Fruit fly (Drosophila melanogaster) whole organism, embryonic: Measurements from ENCODE around the gene asun.

Experiments
- Ada2b ChIP-seq: fragments of 200-800 bp; sonication (Bioruptor generic); IDR thresholded peaks from 2 replicates; pipeline ENCODE4 v1.3.6; 2022; ENCODE audit warnings: missing biosample characterization, missing genetic modification characterization
- Bteb2 ChIP-seq: fragments of 200-800 bp; sonication (Bioruptor generic); optimal IDR thresholded peaks from 2 replicates; lab custom pipeline; 2016; ENCODE audit warnings: missing biosample characterization, missing genetic modification characterization
- CG10565 ChIP-seq: fragments of 200-800 bp; sonication (Bioruptor generic); optimal IDR thresholded peaks from 3 replicates; lab custom pipeline; 2016; ENCODE audit warnings: missing biosample characterization, mild to moderate bottlenecking, missing genetic modification characterization
- CG10979 ChIP-seq: fragments of 200-800 bp; sonication (Bioruptor generic); optimal IDR thresholded peaks from 2 replicates; lab custom pipeline; 2018; ENCODE audit warnings: missing biosample characterization, mild to moderate bottlenecking, missing genetic modification characterization, moderate library complexity
- CG11093 ChIP-seq: fragments of 200-800 bp; sonication (Bioruptor generic); IDR thresholded peaks from 3 replicates; pipeline ENCODE4 v1.3.6; 2022; ENCODE audit warnings: missing biosample characterization, missing genetic modification characterization
- CG11398 ChIP-seq: fragments of 200-800 bp; sonication (Bioruptor generic); optimal IDR thresholded peaks from 2 replicates; lab custom pipeline; 2016; ENCODE audit warnings: missing biosample characterization, missing genetic modification characterization
- CG11560 ChIP-seq: fragments of 200-800 bp; sonication (Bioruptor generic); IDR thresholded peaks from 3 replicates; pipeline ENCODE4 v1.3.6; 2022; ENCODE audit warnings: missing biosample characterization, missing genetic modification characterization
- CG11695 ChIP-seq: fragments of 200-800 bp; sonication (Bioruptor generic); IDR thresholded peaks from 3 replicates; pipeline ENCODE4 v1.3.6; 2022; ENCODE audit warnings: missing biosample characterization, missing genetic modification characterization
- CG12391 ChIP-seq: fragments of 200-800 bp; sonication (Bioruptor generic); optimal IDR thresholded peaks from 3 replicates; lab custom pipeline; 2018; ENCODE audit warnings: missing biosample characterization, mild to moderate bottlenecking, missing genetic modification characterization, moderate library complexity
- CG13775 ChIP-seq: fragments of 200-800 bp; sonication (Bioruptor generic); optimal IDR thresholded peaks from 3 replicates; lab custom pipeline; 2017; ENCODE audit warnings: missing biosample characterization, mild to moderate bottlenecking, missing genetic modification characterization
- CG14441 ChIP-seq: fragments of 200-800 bp; sonication (Bioruptor generic); IDR thresholded peaks from 2 replicates; pipeline ENCODE4 v1.3.6; 2022; ENCODE audit warnings: missing biosample characterization, missing genetic modification characterization
- CG14860 ChIP-seq: fragments of 200-800 bp; sonication (Bioruptor generic); IDR thresholded peaks from 3 replicates; pipeline ENCODE4 v1.3.6; 2022; ENCODE audit warnings: missing biosample characterization, missing genetic modification characterization; ENCODE audit not compliant: partially characterized antibody
- CG15073 ChIP-seq: fragments of 200-800 bp; sonication (Bioruptor generic); optimal IDR thresholded peaks from 2 replicates; lab custom pipeline; 2016; ENCODE audit warnings: missing biosample characterization, missing genetic modification characterization
- CG1529 ChIP-seq: fragments of 200-800 bp; sonication (Bioruptor generic); optimal IDR thresholded peaks from 3 replicates; lab custom pipeline; 2018; ENCODE audit warnings: missing biosample characterization, missing genetic modification characterization
- CG17361 ChIP-seq: fragments of 200-800 bp; sonication (Bioruptor generic); IDR thresholded peaks from 3 replicates; pipeline ENCODE4 v1.3.6; 2022; ENCODE audit warnings: missing biosample characterization, missing genetic modification characterization
- CG18476 ChIP-seq: fragments of 200-800 bp; sonication (Bioruptor generic); optimal IDR thresholded peaks from 2 replicates; lab custom pipeline; 2016; ENCODE audit warnings: missing biosample characterization, mild to moderate bottlenecking, missing genetic modification characterization
- CG33213 ChIP-seq: fragments of 200-800 bp; sonication (Bioruptor generic); optimal IDR thresholded peaks from 3 replicates; lab custom pipeline; 2016; ENCODE audit warnings: missing biosample characterization, missing genetic modification characterization
- CG5180 ChIP-seq: fragments of 200-800 bp; sonication (Bioruptor generic); optimal IDR thresholded peaks from 3 replicates; lab custom pipeline; 2017; ENCODE audit warnings: missing biosample characterization, missing genetic modification characterization, mild to moderate bottlenecking, moderate library complexity, missing genetic modification reagents
- CG6654 ChIP-seq: fragments of 200-800 bp; sonication (Bioruptor generic); optimal IDR thresholded peaks from 2 replicates; lab custom pipeline; 2017; ENCODE audit warnings: missing biosample characterization, mild to moderate bottlenecking, missing genetic modification characterization
- CG6683 ChIP-seq: fragments of 200-800 bp; sonication (Bioruptor generic); optimal IDR thresholded peaks from 2 replicates; lab custom pipeline; 2017; ENCODE audit warnings: missing biosample characterization, mild to moderate bottlenecking, missing genetic modification characterization, missing genetic modification reagents
- CG8765 ChIP-seq: fragments of 200-800 bp; sonication (Bioruptor generic); IDR thresholded peaks from 2 replicates; pipeline ENCODE4 v1.3.6; 2022; ENCODE audit warnings: missing biosample characterization, missing genetic modification characterization
- CG9876 ChIP-seq: fragments of 200-800 bp; sonication (Bioruptor generic); optimal IDR thresholded peaks from 2 replicates; lab custom pipeline; 2016; ENCODE audit warnings: missing biosample characterization, missing genetic modification characterization
- Dbx ChIP-seq: fragments of 200-800 bp; sonication (Bioruptor generic); IDR thresholded peaks from 3 replicates; pipeline ENCODE4 v1.3.6; 2022; ENCODE audit warnings: missing biosample characterization, missing genetic modification characterization
- E2f2 ChIP-seq: fragments of 200-800 bp; sonication (Bioruptor generic); IDR thresholded peaks from 2 replicates; pipeline ENCODE4 v1.3.6; 2022; ENCODE audit warnings: missing biosample characterization, missing genetic modification characterization
- HHEX ChIP-seq: fragments of 200-800 bp; sonication (Bioruptor generic); optimal IDR thresholded peaks from 3 replicates; lab custom pipeline; 2017; ENCODE audit warnings: missing biosample characterization, mild to moderate bottlenecking, missing genetic modification characterization, missing genetic modification reagents
- HLH54F ChIP-seq: fragments of 200-800 bp; sonication (Bioruptor generic); optimal IDR thresholded peaks from 3 replicates; lab custom pipeline; 2016; ENCODE audit warnings: missing biosample characterization, missing genetic modification characterization
- Hand ChIP-seq: fragments of 200-800 bp; sonication (Bioruptor generic); optimal IDR thresholded peaks from 2 replicates; lab custom pipeline; 2017; ENCODE audit warnings: mild to moderate bottlenecking, missing biosample characterization, missing genetic modification reagents, missing genetic modification characterization
- Lhr ChIP-seq: fragments of 200-800 bp; sonication (Bioruptor generic); optimal IDR thresholded peaks from 3 replicates; lab custom pipeline; 2017; ENCODE audit warnings: mild to moderate bottlenecking, missing biosample characterization, missing genetic modification reagents, missing genetic modification characterization
- Max ChIP-seq: fragments of 200-800 bp; sonication (Bioruptor generic); optimal IDR thresholded peaks from 2 replicates; lab custom pipeline; 2016; ENCODE audit warnings: missing biosample characterization, mild to moderate bottlenecking, missing genetic modification characterization
- Optix ChIP-seq: fragments of 200-800 bp; sonication (Bioruptor generic); IDR thresholded peaks from 3 replicates; pipeline ENCODE4 v1.3.6; 2022; ENCODE audit warnings: missing biosample characterization, missing genetic modification characterization
- Scr ChIP-seq: fragments of 200-800 bp; sonication (Bioruptor generic); IDR thresholded peaks from 2 replicates; pipeline ENCODE4 v1.3.6; 2022; ENCODE audit warnings: missing biosample characterization, missing genetic modification characterization; ENCODE audit not compliant: partially characterized antibody
- bbx ChIP-seq: fragments of 200-800 bp; sonication (Bioruptor generic); IDR thresholded peaks from 2 replicates; pipeline ENCODE4 v1.3.6; 2022; ENCODE audit warnings: missing biosample characterization, missing genetic modification characterization; ENCODE audit not compliant: partially characterized antibody
- chif ChIP-seq, 2 experiments: fragments of 200-800 bp; sonication (Bioruptor generic); optimal IDR thresholded peaks; 3 replicates each; lab custom pipeline; 2016; ENCODE audit warnings: missing biosample characterization in 2 of 2, missing genetic modification characterization in 2 of 2
- dan ChIP-seq: fragments of 200-800 bp; sonication (Bioruptor generic); IDR thresholded peaks from 2 replicates; pipeline ENCODE4 v1.3.6; 2022; ENCODE audit warnings: missing biosample characterization, missing genetic modification characterization
- dmrt11E ChIP-seq: fragments of 200-800 bp; sonication (Bioruptor generic); optimal IDR thresholded peaks from 3 replicates; lab custom pipeline; 2018; ENCODE audit warnings: missing biosample characterization, mild to moderate bottlenecking, missing genetic modification characterization, moderate library complexity
- ewg ChIP-seq: fragments of 200-800 bp; sonication (Bioruptor generic); optimal IDR thresholded peaks from 3 replicates; lab custom pipeline; 2017; ENCODE audit warnings: mild to moderate bottlenecking, missing biosample characterization, missing genetic modification reagents, missing genetic modification characterization
- fd64A ChIP-seq: fragments of 200-800 bp; sonication (Bioruptor generic); optimal IDR thresholded peaks from 3 replicates; lab custom pipeline; 2018; ENCODE audit warnings: missing biosample characterization, mild to moderate bottlenecking, missing genetic modification characterization
- ken ChIP-seq: fragments of 200-800 bp; sonication (Bioruptor generic); IDR thresholded peaks from 3 replicates; pipeline ENCODE4 v1.3.6; 2022; ENCODE audit warnings: missing biosample characterization, missing genetic modification characterization
- lbe ChIP-seq: fragments of 200-800 bp; sonication (Bioruptor generic); optimal IDR thresholded peaks from 2 replicates; lab custom pipeline; 2016; ENCODE audit warnings: missing biosample characterization, mild to moderate bottlenecking, missing genetic modification characterization
- mirr ChIP-seq: fragments of 200-800 bp; sonication (Bioruptor generic); optimal IDR thresholded peaks from 3 replicates; lab custom pipeline; 2018; ENCODE audit warnings: missing biosample characterization, mild to moderate bottlenecking, missing genetic modification characterization
- pan ChIP-seq, 4 experiments: fragments of >200 bp in 3 of 4; fragments of 200-800 bp in 1 of 4; sonication (Bioruptor generic) in 1 of 4; optimal IDR thresholded peaks in 3 of 4; IDR thresholded peaks in 1 of 4; 2 replicates each; pipeline versions ENCODE4 v1.3.6 to Lab custom; 2017 to 2022; ENCODE audit warnings: missing biosample characterization in 2 of 4, missing genetic modification characterization in 2 of 4, mixed read lengths in 1 of 4
- pb ChIP-seq: fragments of 200-800 bp; sonication (Bioruptor generic); optimal IDR thresholded peaks from 3 replicates; lab custom pipeline; 2016; ENCODE audit warnings: missing biosample characterization, missing genetic modification characterization
- slbo ChIP-seq: fragments of 200-800 bp; sonication (Bioruptor generic); IDR thresholded peaks from 2 replicates; pipeline ENCODE4 v1.3.6; 2022; ENCODE audit warnings: missing biosample characterization, missing genetic modification characterization
- sqz ChIP-seq: fragments of 200-800 bp; sonication (Bioruptor generic); optimal IDR thresholded peaks from 3 replicates; lab custom pipeline; 2018; ENCODE audit warnings: missing biosample characterization, mild to moderate bottlenecking, missing genetic modification characterization
- zen2 ChIP-seq: fragments of 200-800 bp; sonication (Bioruptor generic); IDR thresholded peaks from 3 replicates; pipeline ENCODE4 v1.3.6; 2022; ENCODE audit warnings: missing biosample characterization, missing genetic modification characterization; ENCODE audit not compliant: partially characterized antibody

Gene asun

dm6 chr3R:16221359-16222299 is 42.4 kb upstream of the asun start (continued):
- TF ChIP-seq chif (GFP tag; optimal IDR thresholded peaks at IDR 0.05; lab: Kevin White, UChicago) (peak; percentile 29 to 38), CG9876 (GFP tag; lab: Kevin White, UChicago) (peak; percentile 32), dan (no peak), CG6654 (peak; percentile 90), CG11695 (GFP tag; lab: Robert Waterston, UW) (peak; percentile 76), CG11093 (peak; percentile 72; the same call in 2 of the 3 replicates), CG1529 (peak; percentile 87), zen2 (GFP tag; lab: Robert Waterston, UW) (no peak), Bteb2 (GFP tag; lab: Kevin White, UChicago) (no peak), Optix (GFP tag; lab: Robert Waterston, UW) (peak; percentile 26; the same call in 2 of the 3 replicates), CG33213 (GFP tag; lab: Kevin White, UChicago) (no peak), CG11560 (0 out of 3 replicates have a peak, but pooled peaks have one; percentile 23), dmrt11E (peak; percentile 93), Scr (GFP tag; lab: Robert Waterston, UW) (no peak), CG11398 (GFP tag; lab: Kevin White, UChicago) (no peak)

- TF ChIP-seq CG11398 (GFP tag; lab: Kevin White, UChicago) (peak; percentile 99), CG14860 (GFP tag; lab: Robert Waterston, UW) (no peak), CG17361 (GFP tag; lab: Robert Waterston, UW) (peak; percentile 86), Hand (GFP tag; lab: Kevin White, UChicago) (peak; percentile 95), CG8765 (GFP tag; lab: Robert Waterston, UW) (peak; percentile 98), pb (GFP tag; lab: Kevin White, UChicago) (peak; percentile 100), E2f2 (GFP tag; lab: Robert Waterston, UW) (peak; percentile 92), slbo (GFP tag; lab: Robert Waterston, UW) (peak; percentile 99), ken (GFP tag; lab: Robert Waterston, UW) (peak; percentile 100), CG13775 (GFP tag; lab: Kevin White, UChicago) (peak; percentile 90), Bteb2 (GFP tag; lab: Kevin White, UChicago) (peak; percentile 98), CG18476 (peak; percentile 98), fd64A (peak; percentile 100), CG15073 (GFP tag; lab: Kevin White, UChicago) (peak; percentile 94), mirr (GFP tag; lab: Kevin White, UChicago) (peak; percentile 99), Dbx (peak; percentile 99), CG6683 (peak; percentile 97), Max (GFP tag; lab: Kevin White, UChicago) (peak; percentile 99), Ada2b (GFP tag; lab: Robert Waterston, UW) (peak; percentile 100), lbe (GFP tag; lab: Kevin White, UChicago) (peak; percentile 94), CG14441 (GFP tag; lab: Robert Waterston, UW) (peak; percentile 100), CG10979 (tag; lab: Kevin White, UChicago) (peak; percentile 98), sqz (peak; percentile 93), Lhr (GFP tag; lab: Kevin White, UChicago) (peak; percentile 98), CG10565 (GFP tag; lab: Kevin White, UChicago) (peak; percentile 98), CG12391 (tag; lab: Kevin White, UChicago) (peak; percentile 98), ewg (GFP tag; lab: Kevin White, UChicago) (peak; percentile 98), CG5180 (GFP tag; lab: Kevin White, UChicago) (peak; percentile 94), bbx (GFP tag; lab: Robert Waterston, UW) (peak; percentile 62; the same call in 1 of the 2 replicates), zen2 (GFP tag; lab: Robert Waterston, UW) (no peak), HLH54F (peak; percentile 99), pan (optimal IDR thresholded peaks at IDR 0.05; lab: Kevin White, UChicago) (no peak), pan (GFP tag; optimal IDR thresholded peaks at IDR 0.05 in 1 of 2, IDR thresholded peaks at IDR 0.05 in 1 of 2) (peak in 1 of 2 experiments; percentile 100), HHEX (GFP tag; lab: Kevin White, UChicago) (peak; percentile 100)
Observed at dm6 chr3R:16222300-16222903, 41.7 kb upstream of the asun start.
